Fruit fly (Drosophila melanogaster) whole organism: ENCODE measurements around the gene tadr.

Source experiments
- Dll ChIP-seq: fragments of >200 bp; optimal IDR thresholded peaks from 2 replicates; lab custom pipeline; 2017
- EcR ChIP-seq, 2 experiments: fragments of >200 bp; optimal IDR thresholded peaks; 2 replicates each; lab custom pipeline; 2017; ENCODE audit warnings: missing biosample characterization in 2 of 2, missing genetic modification characterization in 2 of 2, missing genetic modification reagents in 2 of 2
- pan ChIP-seq: fragments of >200 bp; optimal IDR thresholded peaks from 2 replicates; lab custom pipeline; 2017
- psq ChIP-seq: fragments of >200 bp; optimal IDR thresholded peaks from 2 replicates; lab custom pipeline; 2017

DNA sequence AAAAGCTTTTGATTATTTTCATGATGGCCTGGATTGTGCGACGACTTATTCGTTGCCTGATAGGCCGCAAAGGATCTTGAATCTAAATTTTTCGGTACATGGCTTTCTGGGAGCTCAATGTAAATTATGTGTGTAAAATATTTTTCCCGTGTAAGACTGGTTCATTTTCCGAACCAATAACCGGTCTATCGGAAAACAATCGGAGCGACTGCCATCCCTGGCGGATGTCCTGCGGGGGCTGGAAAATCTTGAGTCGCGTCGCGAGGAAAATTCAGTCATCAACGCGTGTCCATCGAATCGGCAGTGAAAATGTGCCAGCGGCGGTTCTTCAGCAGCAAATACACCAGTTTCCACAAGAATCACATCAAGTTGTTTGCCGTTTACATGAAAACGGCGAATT is 29.1 kb downstream of the tadr start, which contains the start of the genes CG46307 and Nhe2:
- TF ChIP-seq EcR (GFP tag; optimal IDR thresholded peaks at IDR 0.05; lab: Kevin White, UChicago) (no peak), Dll (lab: Kevin White, UChicago) (no peak), psq (lab: Kevin White, UChicago) (no peak), pan (lab: Kevin White, UChicago) (no peak)
